Worm (Caenorhabditis elegans) whole organism, L4 larva: ENCODE results near the gene F08G12.11.

Source experiments
- D1046.2 ChIP-seq: fragments of 200-800 bp; sonication (Bioruptor generic); IDR thresholded peaks from 2 replicates; pipeline ENCODE4 v1.3.6; 2022; ENCODE audit warnings: missing genetic modification characterization, missing compliant biosample characterization
- F26F4.8 ChIP-seq: fragments of 200-800 bp; sonication (Bioruptor generic); conservative IDR thresholded peaks from 2 replicates; pipeline ENCODE4 v1.3.6; 2022; ENCODE audit warnings: missing genetic modification characterization, missing compliant biosample characterization
- R02D3.7 ChIP-seq: fragments of 150-350 bp; sonication (generic microtip); optimal IDR thresholded peaks from 3 replicates; lab custom pipeline; 2014; ENCODE audit warnings: missing biosample characterization, missing genetic modification characterization
- ZK546.5 ChIP-seq, 2 experiments: sonication (generic microtip); optimal IDR thresholded peaks; 2 replicates each; lab custom pipeline; 2017; ENCODE audit warnings: missing biosample characterization in 2 of 2, missing genetic modification characterization in 2 of 2
- aha-1 ChIP-seq: fragments of 150-350 bp; peaks from one replicate; lab custom pipeline; 2014; ENCODE audit warnings: missing biosample characterization, missing genetic modification characterization
- ama-1 ChIP-seq: fragments of 150-350 bp; optimal IDR thresholded peaks from 2 replicates; lab custom pipeline; 2014; ENCODE audit warnings: inconsistent platforms, mixed read lengths
- ceh-62 ChIP-seq: sonication (generic microtip); optimal IDR thresholded peaks from 2 replicates; lab custom pipeline; 2017; ENCODE audit warnings: missing biosample characterization, missing genetic modification characterization
- cey-2 ChIP-seq: sonication (generic microtip); optimal IDR thresholded peaks from 3 replicates; lab custom pipeline; 2017; ENCODE audit warnings: missing genetic modification characterization, mild to moderate bottlenecking, missing compliant biosample characterization, antibody characterized with exemption, borderline replicate concordance; ENCODE audit not compliant: insufficient read depth
- daf-16 ChIP-seq, 3 experiments: sonication (generic microtip); optimal IDR thresholded peaks; 2 replicates each; lab custom pipeline; 2016 to 2017; ENCODE audit warnings: missing genetic modification characterization in 3 of 3, missing genetic modification reagents in 3 of 3, mild to moderate bottlenecking in 2 of 3, missing compliant biosample characterization in 2 of 3, missing biosample characterization in 1 of 3, moderate library complexity in 1 of 3
- dmd-8 ChIP-seq: fragments of 200-800 bp; sonication (Bioruptor generic); IDR thresholded peaks from 2 replicates; pipeline ENCODE4 v1.3.6; 2022; ENCODE audit warnings: missing genetic modification characterization, missing compliant biosample characterization
- dmd-9 ChIP-seq: fragments of 200-800 bp; sonication (Bioruptor generic); IDR thresholded peaks from 2 replicates; pipeline ENCODE4 v1.3.6; 2022; ENCODE audit warnings: missing genetic modification reagents, missing genetic modification characterization, missing compliant biosample characterization
- dpl-1 ChIP-seq: fragments of 150-350 bp; optimal IDR thresholded peaks from 2 replicates; lab custom pipeline; 2014; ENCODE audit warnings: missing biosample characterization, missing genetic modification reagents, missing genetic modification characterization
- dve-1 ChIP-seq: sonication (generic microtip); optimal IDR thresholded peaks from 2 replicates; lab custom pipeline; 2017; ENCODE audit warnings: antibody characterized with exemption, mild to moderate bottlenecking, missing genetic modification characterization, missing compliant biosample characterization; ENCODE audit not compliant: insufficient read depth
- egl-27 ChIP-seq: sonication (generic microtip); optimal IDR thresholded peaks from 3 replicates; lab custom pipeline; 2017; ENCODE audit warnings: missing biosample characterization, missing genetic modification reagents, missing genetic modification characterization
- fos-1 ChIP-seq: fragments of 150-350 bp; optimal IDR thresholded peaks from 2 replicates; lab custom pipeline; 2014; ENCODE audit warnings: missing biosample characterization, missing genetic modification characterization
- hif-1 ChIP-seq, 2 experiments: sonication (generic microtip); optimal IDR thresholded peaks; 2 replicates each; lab custom pipeline; 2016 to 2017; ENCODE audit warnings: missing compliant biosample characterization in 2 of 2, missing genetic modification characterization in 2 of 2, missing genetic modification reagents in 2 of 2, missing genotype in 2 of 2, mild to moderate bottlenecking in 1 of 2
- hlh-11 ChIP-seq: fragments of 200-800 bp; sonication (Bioruptor generic); optimal IDR thresholded peaks from 2 replicates; lab custom pipeline; 2018; ENCODE audit warnings: mild to moderate bottlenecking, missing genetic modification characterization, missing compliant biosample characterization
- lin-15B ChIP-seq: fragments of 150-350 bp; sonication (generic microtip); optimal IDR thresholded peaks from 3 replicates; lab custom pipeline; 2014; ENCODE audit warnings: missing biosample characterization, missing genetic modification characterization
- lin-39 ChIP-seq: fragments of 150-350 bp; optimal IDR thresholded peaks from 2 replicates; lab custom pipeline; 2014; ENCODE audit warnings: missing biosample characterization, missing genetic modification reagents, missing genetic modification characterization
- mep-1 ChIP-seq: fragments of 150-350 bp; sonication (generic microtip); optimal IDR thresholded peaks from 3 replicates; lab custom pipeline; 2014; ENCODE audit warnings: missing biosample characterization, missing genetic modification characterization
- mes-2 ChIP-seq: sonication (generic microtip); optimal IDR thresholded peaks from 2 replicates; lab custom pipeline; 2016; ENCODE audit warnings: missing genotype, mild to moderate bottlenecking, missing genetic modification characterization, missing compliant biosample characterization; ENCODE audit not compliant: poor library complexity, severe bottlenecking
- nhr-25 ChIP-seq: sonication (generic microtip); optimal IDR thresholded peaks from 2 replicates; lab custom pipeline; 2017; ENCODE audit warnings: missing genetic modification characterization, mild to moderate bottlenecking, missing compliant biosample characterization, antibody characterized with exemption, moderate library complexity, borderline replicate concordance; ENCODE audit not compliant: insufficient read depth
- nhr-28 ChIP-seq: fragments of 150-350 bp; optimal IDR thresholded peaks from 2 replicates; lab custom pipeline; 2014; ENCODE audit warnings: missing biosample characterization, missing genetic modification characterization
- nhr-77 ChIP-seq: fragments of 150-350 bp; optimal IDR thresholded peaks from 2 replicates; lab custom pipeline; 2014; ENCODE audit warnings: missing biosample characterization, missing genetic modification characterization
- pha-4 ChIP-seq, 2 experiments: fragments of 150-350 bp in 1 of 2; fragments of 200-800 bp in 1 of 2; sonication (Bioruptor generic) in 1 of 2; IDR thresholded peaks in 1 of 2; optimal IDR thresholded peaks in 1 of 2; 2 replicates each; pipeline versions ENCODE4 v1.3.6 to Lab custom; 2014 to 2022; ENCODE audit warnings: missing genetic modification characterization in 2 of 2, missing genetic modification reagents in 2 of 2, missing biosample characterization in 1 of 2, missing compliant biosample characterization in 1 of 2
- php-3 ChIP-seq: fragments of 200-800 bp; sonication (Bioruptor generic); IDR thresholded peaks from 2 replicates; pipeline ENCODE4 v1.3.6; 2022; ENCODE audit warnings: missing genetic modification reagents, missing genetic modification characterization, missing compliant biosample characterization
- pqm-1 ChIP-seq: sonication (generic microtip); optimal IDR thresholded peaks from 2 replicates; lab custom pipeline; 2017; ENCODE audit warnings: missing biosample characterization, missing genetic modification characterization
- set-16 ChIP-seq: fragments of 200-800 bp; sonication (Bioruptor generic); IDR thresholded peaks from 2 replicates; pipeline ENCODE4 v1.3.6; 2022; ENCODE audit warnings: missing genetic modification reagents, missing genetic modification characterization, missing compliant biosample characterization
- skn-1 ChIP-seq: fragments of 150-350 bp; optimal IDR thresholded peaks from 2 replicates; lab custom pipeline; 2014; ENCODE audit warnings: missing biosample characterization, missing genetic modification characterization
- unc-62 ChIP-seq, 3 experiments: fragments of 150-350 bp in 1 of 3; sonication (generic microtip); optimal IDR thresholded peaks in 2 of 3; peaks in 1 of 3; 1 replicate in 1 of 3; 2 replicates in 2 of 3; lab custom pipeline; 2014 to 2017; ENCODE audit warnings: missing biosample characterization in 3 of 3, missing genetic modification characterization in 3 of 3, missing genetic modification reagents in 3 of 3, missing genotype in 1 of 3
- zip-11 ChIP-seq: fragments of 200-800 bp; sonication (Bioruptor generic); IDR thresholded peaks from 2 replicates; pipeline ENCODE4 v1.3.6; 2022; ENCODE audit warnings: missing genetic modification characterization, missing compliant biosample characterization
- zip-2 ChIP-seq: fragments of 150-350 bp; optimal IDR thresholded peaks from 2 replicates; lab custom pipeline; 2014; ENCODE audit warnings: missing biosample characterization, missing genetic modification characterization

F08G12.11 gene

DNA sequence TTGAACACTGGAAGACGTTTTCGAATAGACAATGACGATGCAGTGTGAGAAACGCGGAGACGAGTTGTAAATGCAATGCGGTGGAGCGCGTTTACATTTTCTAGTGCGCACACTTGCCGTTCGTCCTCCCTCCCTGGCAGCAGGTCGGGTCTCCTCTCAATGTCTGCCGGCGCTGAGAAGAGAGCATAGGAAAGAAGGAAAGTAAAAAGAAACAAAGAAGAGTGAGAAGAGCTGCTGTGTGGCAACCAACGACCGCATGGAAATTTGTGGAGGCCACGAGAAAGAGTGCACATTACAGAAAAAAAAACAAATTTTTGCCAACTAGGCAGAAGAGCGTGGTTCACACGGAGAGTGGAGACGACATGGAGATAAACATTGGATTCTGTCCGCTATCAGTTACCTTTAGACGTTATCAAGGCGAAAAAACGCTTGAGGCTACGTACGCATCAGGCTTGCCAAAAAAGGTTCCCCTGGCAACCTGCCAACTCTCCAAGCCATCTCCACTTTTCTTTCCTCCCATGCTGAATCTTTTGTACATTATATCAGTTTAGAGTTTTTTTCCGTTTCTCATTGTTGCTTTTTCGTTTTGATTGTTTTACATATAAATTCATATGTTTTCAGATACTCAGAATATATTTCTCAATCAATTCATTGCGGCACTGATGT lies 15.6 kb downstream of the F08G12.11 start, which contains the start of the genes snrp-40.1 and F08G12.3 (continued):
- TF ChIP-seq zip-11 (GFP tag; lab: Robert Waterston, UW) (no peak), nhr-28 (peak; percentile 97), mep-1 (tag; lab: Kevin White, UChicago) (peak; percentile 94), R02D3.7 (tag; lab: Kevin White, UChicago) (no peak), dmd-9 (GFP tag; lab: Robert Waterston, UW) (no peak), dpl-1 (GFP tag; lab: Kevin White, UChicago) (peak; percentile 62)

ce11 chrX:11296683-11297365 lies 18.5 kb downstream of the F08G12.11 start, which contains the start of gene inx-2:
inx-2 (minus strand) TSS chrX:11296733.
- TF ChIP-seq set-16 (GFP tag; lab: Robert Waterston, UW) = 0 out of 2 replicates have a peak, but pooled peaks have one; percentile 26
- TF ChIP-seq dmd-8 (GFP tag; lab: Robert Waterston, UW) = 0 out of 2 replicates have a peak, but pooled peaks have one; percentile 32
- no peak for TF ChIP-seq aha-1 (tag; lab: Kevin White, UChicago)

ce11 chrX:11290528-11290927 lies 24.8 kb downstream of the F08G12.11 start:
- no peak for TF ChIP-seq lin-39 (tag; lab: Kevin White, UChicago)
- TF ChIP-seq ceh-62 (tag; lab: Kevin White, UChicago) = no peak
- no peak for TF ChIP-seq ZK546.5 (tag; optimal IDR thresholded peaks at IDR 0.05; lab: Kevin White, UChicago)
- TF ChIP-seq php-3 = no peak
- TF ChIP-seq lin-15B (tag; lab: Kevin White, UChicago) = no peak
- no peak for TF ChIP-seq egl-27 (tag; lab: Kevin White, UChicago)
- no peak for TF ChIP-seq fos-1
- no peak for TF ChIP-seq nhr-25 (tag; lab: Kevin White, UChicago)
- TF ChIP-seq dve-1 = no peak
- TF ChIP-seq zip-2 = no peak
- TF ChIP-seq ama-1 (lab: Kevin White, UChicago) = no peak
- no peak for TF ChIP-seq cey-2
- no peak for TF ChIP-seq mes-2 (tag; lab: Kevin White, UChicago)
- no peak for TF ChIP-seq dmd-8 (GFP tag; lab: Robert Waterston, UW)
- TF ChIP-seq skn-1 (tag; lab: Kevin White, UChicago) = no peak
- TF ChIP-seq nhr-77 (tag; lab: Kevin White, UChicago) = no peak

DNA sequence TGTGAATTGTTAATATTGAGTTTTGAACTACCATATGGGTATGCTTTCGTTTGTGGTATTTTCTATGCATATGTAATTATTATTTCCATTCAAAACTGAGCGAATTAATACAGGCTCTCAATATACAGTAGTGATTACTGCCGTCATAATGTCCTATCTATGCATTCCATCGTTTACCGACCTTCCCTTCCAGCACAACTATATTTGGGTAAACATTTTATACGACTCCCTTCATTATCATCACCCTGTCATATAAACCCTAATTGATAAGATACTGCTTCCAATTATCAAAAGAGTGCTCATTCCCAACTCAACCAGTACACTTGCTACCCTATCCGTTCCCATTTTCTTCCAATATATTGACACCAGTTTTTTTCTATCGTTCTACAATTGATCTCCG lies 25.4 kb downstream of the F08G12.11 start:
- TF ChIP-seq pha-4 (GFP tag; IDR thresholded peaks at IDR 0.05; lab: Robert Waterston, UW) = no peak
- no peak for TF ChIP-seq pha-4 (tag; optimal IDR thresholded peaks at IDR 0.05; lab: Kevin White, UChicago)
- peak; percentile 81 for TF ChIP-seq nhr-28
- TF ChIP-seq pqm-1 (tag; lab: Kevin White, UChicago) = peak; percentile 78
- no peak for TF ChIP-seq D1046.2 (GFP tag; lab: Robert Waterston, UW)
- peak; percentile 19 for TF ChIP-seq hlh-11 (tag; lab: Kevin White, UChicago)
- TF ChIP-seq dve-1 = peak; percentile 6
- TF ChIP-seq daf-16 (GFP tag; optimal IDR thresholded peaks at IDR 0.05; lab: Kevin White, UChicago) = no peak
- peak; percentile 86 for TF ChIP-seq daf-16 (tag; optimal IDR thresholded peaks at IDR 0.05; lab: Kevin White, UChicago)

DNA sequence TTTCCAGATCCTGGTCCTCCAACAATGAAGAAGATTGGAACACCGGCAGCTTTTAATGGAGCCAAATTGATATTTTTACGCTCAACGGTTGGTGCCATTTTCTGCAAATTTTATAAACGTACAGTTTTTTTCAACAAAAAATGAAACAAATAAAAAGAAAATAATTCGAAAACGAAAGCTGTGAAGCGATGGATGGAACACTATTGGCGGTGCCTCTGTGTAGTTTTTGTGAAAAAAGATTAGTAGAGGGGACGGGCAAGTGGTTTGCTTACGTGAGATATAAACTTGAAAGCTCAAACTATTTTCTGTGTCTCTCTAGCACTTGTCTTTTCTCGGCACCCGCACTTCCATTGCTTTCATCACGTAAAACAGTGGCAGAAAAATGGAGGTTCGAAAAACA lies 27.8 kb downstream of the F08G12.11 start, which contains the start of gene F38B2.4:
Gene F38B2.4 (minus strand): TSS at position 101 of the 400 bp plus-strand sequence.
- TF ChIP-seq hif-1 (tag; optimal IDR thresholded peaks at IDR 0.05; lab: Kevin White, UChicago) (peak in 1 of 2 experiments; percentile 23), unc-62 (GFP tag; optimal IDR thresholded peaks at IDR 0.05 in 1 of 2; lab: Kevin White, UChicago) (peak in 1 of 2 experiments; percentile 40), unc-62 (tag; optimal IDR thresholded peaks at IDR 0.05; lab: Kevin White, UChicago) (no peak), aha-1 (tag; lab: Kevin White, UChicago) (peak; percentile 46), F26F4.8 (GFP tag; lab: Robert Waterston, UW) (no peak)
